Worm (Caenorhabditis elegans) whole organism, mixed stage, embryonic: Measurements from ENCODE around the gene F21F8.5.

ENCODE experiments used
- M03D4.4 ChIP-seq: sonication (generic microtip); optimal IDR thresholded peaks from 2 replicates; lab custom pipeline; 2017; ENCODE audit warnings: mild to moderate bottlenecking, missing genetic modification characterization, missing compliant biosample characterization
- bed-3 ChIP-seq: fragments of 200-800 bp; sonication (Bioruptor generic); optimal IDR thresholded peaks from 3 replicates; lab custom pipeline; 2018; ENCODE audit warnings: mild to moderate bottlenecking, missing genetic modification characterization, moderate library complexity, missing compliant biosample characterization
- blmp-1 ChIP-seq: fragments of 150-350 bp; optimal IDR thresholded peaks from 2 replicates; lab custom pipeline; 2014; ENCODE audit warnings: missing biosample characterization, missing genetic modification characterization
- ceh-39 ChIP-seq: fragments of 150-350 bp; optimal IDR thresholded peaks from 2 replicates; lab custom pipeline; 2014; ENCODE audit warnings: missing biosample characterization, missing genetic modification characterization
- ceh-83 ChIP-seq: fragments of 200-800 bp; sonication (Bioruptor generic); optimal IDR thresholded peaks from 2 replicates; lab custom pipeline; 2018; ENCODE audit warnings: mild to moderate bottlenecking, missing genetic modification characterization, missing compliant biosample characterization
- ces-1 ChIP-seq: fragments of 150-350 bp; optimal IDR thresholded peaks from 2 replicates; lab custom pipeline; 2014; ENCODE audit warnings: missing biosample characterization, missing genetic modification reagents, missing genetic modification characterization
- cnd-1 ChIP-seq: fragments of 200-800 bp; sonication (Bioruptor generic); optimal IDR thresholded peaks from 2 replicates; lab custom pipeline; 2018; ENCODE audit warnings: mild to moderate bottlenecking, missing genetic modification characterization, missing compliant biosample characterization
- drap-1 ChIP-seq: fragments of 200-800 bp; sonication (Bioruptor generic); optimal IDR thresholded peaks from 3 replicates; lab custom pipeline; 2018; ENCODE audit warnings: mild to moderate bottlenecking, missing genetic modification characterization, missing compliant biosample characterization
- elt-1 ChIP-seq: sonication (generic microtip); optimal IDR thresholded peaks from 2 replicates; lab custom pipeline; 2017; ENCODE audit warnings: missing genetic modification characterization, mild to moderate bottlenecking, missing compliant biosample characterization, antibody characterized with exemption, moderate library complexity, borderline replicate concordance; ENCODE audit not compliant: insufficient read depth
- elt-3 ChIP-seq: fragments of 150-350 bp; optimal IDR thresholded peaks from 2 replicates; lab custom pipeline; 2014; ENCODE audit warnings: missing biosample characterization, missing genetic modification characterization
- flh-1 ChIP-seq: fragments of 200-800 bp; sonication (Bioruptor generic); optimal IDR thresholded peaks from 2 replicates; lab custom pipeline; 2018; ENCODE audit warnings: mild to moderate bottlenecking, missing genetic modification characterization, moderate library complexity, missing compliant biosample characterization
- ham-2 ChIP-seq: fragments of 200-800 bp; sonication (Bioruptor generic); optimal IDR thresholded peaks from 2 replicates; lab custom pipeline; 2018; ENCODE audit warnings: mild to moderate bottlenecking, missing genetic modification characterization, missing compliant biosample characterization
- hlh-1 ChIP-seq: fragments of 150-350 bp; optimal IDR thresholded peaks from 2 replicates; lab custom pipeline; 2014; ENCODE audit warnings: missing biosample characterization, missing genetic modification reagents, missing genetic modification characterization
- lin-13 ChIP-seq: fragments of 150-350 bp; optimal IDR thresholded peaks from 2 replicates; lab custom pipeline; 2014; ENCODE audit warnings: missing biosample characterization, missing genetic modification characterization
- lin-32 ChIP-seq: fragments of 200-800 bp; sonication (Bioruptor generic); optimal IDR thresholded peaks from 2 replicates; lab custom pipeline; 2018; ENCODE audit warnings: mild to moderate bottlenecking, missing genetic modification characterization, missing compliant biosample characterization
- lsy-2 ChIP-seq: fragments of 150-350 bp; optimal IDR thresholded peaks from 2 replicates; lab custom pipeline; 2014; ENCODE audit warnings: missing biosample characterization, missing genetic modification characterization
- mab-5 ChIP-seq: fragments of 150-350 bp; optimal IDR thresholded peaks from 2 replicates; lab custom pipeline; 2014; ENCODE audit warnings: missing biosample characterization, missing genetic modification characterization
- mep-1 ChIP-seq: fragments of 150-350 bp; optimal IDR thresholded peaks from 2 replicates; lab custom pipeline; 2017; ENCODE audit warnings: missing biosample characterization, missing genetic modification reagents, missing genetic modification characterization, inconsistent platforms
- nhr-12 ChIP-seq: fragments of 150-350 bp; optimal IDR thresholded peaks from 2 replicates; lab custom pipeline; 2014; ENCODE audit warnings: missing biosample characterization, missing genetic modification characterization
- nhr-2 ChIP-seq: fragments of 150-350 bp; optimal IDR thresholded peaks from 2 replicates; lab custom pipeline; 2014; ENCODE audit warnings: missing biosample characterization, missing genetic modification characterization
- nhr-237 ChIP-seq: fragments of 150-350 bp; optimal IDR thresholded peaks from 2 replicates; lab custom pipeline; 2014; ENCODE audit warnings: missing biosample characterization, missing genetic modification characterization
- nhr-76 ChIP-seq: sonication (generic microtip); optimal IDR thresholded peaks from 2 replicates; lab custom pipeline; 2017; ENCODE audit warnings: missing biosample characterization, missing genetic modification characterization
- pha-4 ChIP-seq: fragments of 150-350 bp; optimal IDR thresholded peaks from 2 replicates; lab custom pipeline; 2018; ENCODE audit warnings: missing biosample characterization, missing genetic modification reagents, missing genetic modification characterization
- snpc-4 ChIP-seq: fragments of 150-350 bp; optimal IDR thresholded peaks from 2 replicates; lab custom pipeline; 2014; ENCODE audit warnings: missing biosample characterization, missing genetic modification characterization
- sptf-1 ChIP-seq: sonication (generic microtip); optimal IDR thresholded peaks from 2 replicates; lab custom pipeline; 2017; ENCODE audit warnings: mild to moderate bottlenecking, missing genetic modification characterization, moderate library complexity, missing compliant biosample characterization
- tbx-8 ChIP-seq: fragments of 200-800 bp; sonication (Bioruptor generic); optimal IDR thresholded peaks from 2 replicates; lab custom pipeline; 2018; ENCODE audit warnings: mild to moderate bottlenecking, missing genetic modification characterization, moderate library complexity, missing compliant biosample characterization
- unc-120 ChIP-seq: sonication (generic microtip); optimal IDR thresholded peaks from 2 replicates; lab custom pipeline; 2017; ENCODE audit warnings: missing genetic modification characterization, missing compliant biosample characterization; ENCODE audit not compliant: poor library complexity, severe bottlenecking
- unc-39 ChIP-seq: fragments of 150-350 bp; optimal IDR thresholded peaks from 2 replicates; lab custom pipeline; 2014; ENCODE audit warnings: missing biosample characterization, missing genetic modification characterization
- unc-62 ChIP-seq: fragments of 150-350 bp; optimal IDR thresholded peaks from 2 replicates; lab custom pipeline; 2014; ENCODE audit warnings: missing biosample characterization, missing genetic modification reagents, missing genetic modification characterization
- zip-8 ChIP-seq: fragments of 150-350 bp; optimal IDR thresholded peaks from 2 replicates; lab custom pipeline; 2014; ENCODE audit warnings: missing biosample characterization, missing genetic modification characterization

Gene F21F8.5

DNA sequence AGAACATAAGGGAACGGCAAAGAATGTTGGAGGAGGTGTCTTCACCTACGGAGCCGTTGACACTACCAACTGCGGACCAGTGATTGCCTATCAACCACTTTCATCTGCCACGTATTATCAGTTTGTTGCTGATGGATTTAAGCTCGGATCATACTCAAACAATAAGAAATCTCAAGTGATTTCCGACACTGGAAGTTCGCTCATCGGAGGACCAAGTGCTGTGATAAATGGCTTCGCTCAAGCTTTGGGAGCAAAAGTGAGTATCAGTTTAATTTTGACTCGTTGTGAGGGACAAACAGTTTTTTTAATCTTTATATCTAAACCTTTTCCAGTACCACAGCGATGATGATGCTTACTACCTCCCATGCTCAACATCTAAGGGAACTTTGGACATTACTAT lies 5.3 kb upstream of the F21F8.5 start:
- TF ChIP-seq zip-8 (tag; lab: Kevin White, UChicago) (no peak), ceh-39 (no peak), elt-1 (tag; lab: Kevin White, UChicago) (no peak), lin-32 (GFP tag; lab: Kevin White, UChicago) (no peak), lin-13 (tag; lab: Kevin White, UChicago) (no peak), nhr-2 (tag; lab: Kevin White, UChicago) (no peak), ces-1 (GFP tag; lab: Kevin White, UChicago) (no peak), ham-2 (GFP tag; lab: Kevin White, UChicago) (no peak), pha-4 (tag; lab: Kevin White, UChicago) (no peak), unc-39 (no peak), bed-3 (GFP tag; lab: Kevin White, UChicago) (no peak), hlh-1 (tag; lab: Kevin White, UChicago) (no peak)

DNA sequence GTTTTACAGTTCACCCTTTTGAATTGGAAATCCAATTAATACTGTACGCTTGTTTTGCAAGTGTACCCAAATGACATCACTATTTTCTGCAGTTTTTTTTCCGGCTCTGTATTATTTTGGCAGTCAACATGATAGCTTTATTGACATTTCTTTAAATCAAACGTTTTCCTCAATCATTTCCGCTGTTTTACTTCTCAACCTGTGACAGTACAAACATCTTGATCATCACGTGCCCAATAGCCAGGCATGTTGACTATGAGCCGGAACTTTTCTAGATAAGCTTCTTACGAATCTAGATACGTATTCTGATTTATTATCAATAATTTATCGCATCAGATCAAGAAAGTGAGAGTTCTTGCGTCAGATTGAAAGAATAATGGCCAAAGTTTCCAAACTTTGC lies 3.7 kb upstream of the F21F8.5 start:
- TF ChIP-seq nhr-2 (tag; lab: Kevin White, UChicago) (no peak), snpc-4 (no peak), bed-3 (GFP tag; lab: Kevin White, UChicago) (no peak), zip-8 (tag; lab: Kevin White, UChicago) (no peak), sptf-1 (tag; lab: Kevin White, UChicago) (no peak), nhr-237 (tag; lab: Kevin White, UChicago) (no peak), mab-5 (tag; lab: Kevin White, UChicago) (no peak), flh-1 (GFP tag; lab: Kevin White, UChicago) (no peak), nhr-76 (tag; lab: Kevin White, UChicago) (no peak), cnd-1 (no peak), unc-62 (no peak), drap-1 (GFP tag; lab: Kevin White, UChicago) (no peak), tbx-8 (GFP tag; lab: Kevin White, UChicago) (no peak), M03D4.4 (no peak)

DNA sequence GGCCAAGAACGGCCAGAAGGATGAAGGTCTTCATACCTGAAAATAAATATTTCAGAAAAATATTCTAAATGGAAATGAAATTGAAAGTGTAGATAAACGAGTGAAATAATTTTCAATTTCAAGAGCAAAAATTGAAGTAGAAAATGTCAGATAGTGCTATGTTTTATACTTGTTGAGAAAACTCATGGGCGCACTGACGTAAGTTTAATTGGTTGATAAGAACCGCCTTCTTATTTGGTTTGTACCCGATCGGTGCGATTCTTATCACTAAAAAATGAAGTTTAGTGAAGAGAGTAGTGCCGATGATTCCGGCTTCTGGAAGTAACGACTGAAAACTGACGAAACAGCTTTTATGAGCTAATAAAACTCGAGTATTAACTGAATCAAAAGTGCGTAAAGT lies 2.8 kb upstream of the F21F8.5 start, which contains the start of the genes asp-6 and asp-12:
asp-6 (minus strand) TSS at position 36 of the 400 bp plus-strand sequence.
asp-12 (plus strand) TSS at position 309 of the 400 bp plus-strand sequence.
- TF ChIP-seq elt-3 (tag; lab: Kevin White, UChicago) (no peak), elt-1 (tag; lab: Kevin White, UChicago) (no peak), ces-1 (GFP tag; lab: Kevin White, UChicago) (no peak), bed-3 (GFP tag; lab: Kevin White, UChicago) (no peak), lsy-2 (tag; lab: Kevin White, UChicago) (no peak), hlh-1 (tag; lab: Kevin White, UChicago) (no peak), lin-13 (tag; lab: Kevin White, UChicago) (no peak), nhr-12 (tag; lab: Kevin White, UChicago) (no peak), unc-120 (tag; lab: Kevin White, UChicago) (no peak)

DNA sequence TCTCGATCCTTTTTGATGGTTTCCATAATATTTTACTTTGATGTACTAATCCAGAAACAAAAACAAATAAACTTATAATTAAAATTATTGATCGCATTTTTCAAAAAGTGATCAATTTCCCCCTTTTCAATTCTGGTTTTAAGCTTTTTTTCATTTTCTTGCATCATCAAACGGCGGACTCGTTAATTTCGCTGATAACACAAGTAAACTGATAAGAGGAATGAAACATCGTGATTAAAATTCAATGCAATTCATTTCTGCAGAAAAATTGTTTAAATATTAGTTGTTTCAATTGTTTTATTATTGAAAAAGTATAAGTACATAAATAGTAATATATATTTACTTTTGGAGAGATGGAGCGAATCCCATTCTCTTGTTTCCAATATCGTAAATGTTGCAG lies 1.1 kb upstream of the F21F8.5 start:
- TF ChIP-seq lin-32 (GFP tag; lab: Kevin White, UChicago) (no peak), unc-39 (no peak), elt-3 (tag; lab: Kevin White, UChicago) (no peak), drap-1 (GFP tag; lab: Kevin White, UChicago) (no peak), unc-120 (tag; lab: Kevin White, UChicago) (no peak), unc-62 (no peak), elt-1 (tag; lab: Kevin White, UChicago) (no peak), lsy-2 (tag; lab: Kevin White, UChicago) (no peak), ceh-83 (GFP tag; lab: Kevin White, UChicago) (no peak), mep-1 (tag; lab: Kevin White, UChicago) (no peak), blmp-1 (tag; lab: Kevin White, UChicago) (no peak), tbx-8 (GFP tag; lab: Kevin White, UChicago) (no peak), bed-3 (GFP tag; lab: Kevin White, UChicago) (no peak)

DNA sequence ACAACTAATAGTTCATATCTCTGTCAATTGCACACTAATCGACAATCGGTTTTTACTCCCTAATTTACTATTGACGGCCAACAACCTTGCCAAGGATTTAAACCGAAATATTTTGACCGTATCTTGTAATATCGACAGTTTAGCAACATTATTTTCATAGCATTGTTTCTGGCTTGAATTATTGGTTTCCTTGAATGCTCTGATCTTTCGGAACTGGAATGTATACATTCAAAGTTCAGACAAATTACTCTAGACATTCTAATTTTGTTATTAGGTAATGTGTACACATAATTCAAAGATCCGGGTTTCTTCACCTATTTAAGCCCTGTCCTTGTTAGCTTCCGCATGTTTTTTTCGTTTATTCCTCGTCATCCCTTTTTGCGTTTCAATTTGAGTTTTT lies 2.2 kb downstream of the F21F8.5 start, which contains the start of gene C16D9.9:
C16D9.9 (plus strand) TSS at position 301 of the 400 bp plus-strand sequence.
- TF ChIP-seq nhr-237 (tag; lab: Kevin White, UChicago) (no peak), ceh-83 (GFP tag; lab: Kevin White, UChicago) (no peak), nhr-12 (tag; lab: Kevin White, UChicago) (no peak), unc-62 (no peak), mab-5 (tag; lab: Kevin White, UChicago) (no peak)
